Fruit fly (Drosophila melanogaster) whole organism, embryonic: Measurements from ENCODE around the gene f-cup.

Experiments
- Atf3 ChIP-seq: fragments of 200-800 bp; sonication (Bioruptor generic); optimal IDR thresholded peaks from 3 replicates; lab custom pipeline; 2016; ENCODE audit warnings: missing biosample characterization, missing genetic modification characterization
- Atf6 ChIP-seq: fragments of 200-800 bp; sonication (Bioruptor generic); IDR thresholded peaks from 2 replicates; pipeline ENCODE4 v1.3.6; 2022; ENCODE audit warnings: missing biosample characterization, missing genetic modification characterization
- CG10959 ChIP-seq: fragments of 200-800 bp; sonication (Bioruptor generic); IDR thresholded peaks from 2 replicates; pipeline ENCODE4 v1.3.6; 2022; ENCODE audit warnings: missing biosample characterization, missing genetic modification characterization
- CG12155 ChIP-seq: fragments of 200-800 bp; sonication (Bioruptor generic); optimal IDR thresholded peaks from 3 replicates; lab custom pipeline; 2016; ENCODE audit warnings: missing biosample characterization, missing genetic modification characterization
- CG16815 ChIP-seq: fragments of 200-800 bp; sonication (Bioruptor generic); optimal IDR thresholded peaks from 3 replicates; lab custom pipeline; 2017; ENCODE audit warnings: missing biosample characterization, mild to moderate bottlenecking, missing genetic modification characterization
- CG2116 ChIP-seq: fragments of 200-800 bp; sonication (Bioruptor generic); optimal IDR thresholded peaks from 3 replicates; lab custom pipeline; 2018; ENCODE audit warnings: missing biosample characterization, mild to moderate bottlenecking, missing genetic modification characterization
- CG2199 ChIP-seq: fragments of 200-800 bp; sonication (Bioruptor generic); IDR thresholded peaks from 3 replicates; pipeline ENCODE4 v1.3.6; 2022; ENCODE audit warnings: missing biosample characterization, missing genetic modification characterization
- CG2875 ChIP-seq: fragments of 200-800 bp; sonication (Bioruptor generic); optimal IDR thresholded peaks from 2 replicates; lab custom pipeline; 2017; ENCODE audit warnings: missing biosample characterization, mild to moderate bottlenecking, missing genetic modification characterization, missing genetic modification reagents
- CG3163 ChIP-seq: fragments of 200-800 bp; sonication (Bioruptor generic); optimal IDR thresholded peaks from 3 replicates; lab custom pipeline; 2016; ENCODE audit warnings: missing biosample characterization, missing genetic modification characterization
- CG6791 ChIP-seq: fragments of 200-800 bp; sonication (Bioruptor generic); IDR thresholded peaks from 3 replicates; pipeline ENCODE4 v1.3.6; 2022; ENCODE audit warnings: missing biosample characterization, missing genetic modification characterization; ENCODE audit not compliant: partially characterized antibody
- CG7786 ChIP-seq: fragments of 200-800 bp; sonication (Bioruptor generic); optimal IDR thresholded peaks from 2 replicates; lab custom pipeline; 2016; ENCODE audit warnings: missing biosample characterization, missing genetic modification characterization
- CG7839 ChIP-seq: fragments of 200-800 bp; sonication (Bioruptor generic); optimal IDR thresholded peaks from 3 replicates; lab custom pipeline; 2018; ENCODE audit warnings: missing biosample characterization, mild to moderate bottlenecking, missing genetic modification characterization, moderate library complexity
- CG9609 ChIP-seq: fragments of 200-800 bp; sonication (Bioruptor generic); optimal IDR thresholded peaks from 3 replicates; lab custom pipeline; 2016; ENCODE audit warnings: missing biosample characterization, missing genetic modification characterization
- CG9797 ChIP-seq: fragments of 200-800 bp; sonication (Bioruptor generic); optimal IDR thresholded peaks from 3 replicates; lab custom pipeline; 2018; ENCODE audit warnings: missing biosample characterization, mild to moderate bottlenecking, missing genetic modification characterization
- Chrac-16 ChIP-seq: fragments of 200-800 bp; sonication (Bioruptor generic); optimal IDR thresholded peaks from 3 replicates; lab custom pipeline; 2016; ENCODE audit warnings: missing biosample characterization, missing genetic modification characterization
- D19A ChIP-seq: fragments of 200-800 bp; optimal IDR thresholded peaks from 3 replicates; lab custom pipeline; 2019; ENCODE audit warnings: missing biosample characterization, mild to moderate bottlenecking, missing genetic modification characterization, moderate library complexity
- D19B ChIP-seq: fragments of 200-800 bp; sonication (Bioruptor generic); optimal IDR thresholded peaks from 2 replicates; lab custom pipeline; 2017; ENCODE audit warnings: missing biosample characterization, mild to moderate bottlenecking, missing genetic modification characterization
- HLH54F ChIP-seq: fragments of 200-800 bp; sonication (Bioruptor generic); optimal IDR thresholded peaks from 3 replicates; lab custom pipeline; 2016; ENCODE audit warnings: missing biosample characterization, missing genetic modification characterization
- Hr51 ChIP-seq, 2 experiments: fragments of 200-800 bp; sonication (Bioruptor generic); optimal IDR thresholded peaks; 2 replicates in 1 of 2; 3 replicates in 1 of 2; lab custom pipeline; 2016 to 2018; ENCODE audit warnings: missing biosample characterization in 2 of 2, missing genetic modification characterization in 2 of 2, mild to moderate bottlenecking in 1 of 2, moderate library complexity in 1 of 2
- Mad ChIP-seq: fragments of 200-800 bp; sonication (Bioruptor generic); optimal IDR thresholded peaks from 2 replicates; lab custom pipeline; 2016; ENCODE audit warnings: missing biosample characterization, missing genetic modification characterization
- Rfx ChIP-seq: fragments of 200-800 bp; sonication (Bioruptor generic); IDR thresholded peaks from 2 replicates; pipeline ENCODE4 v1.3.6; 2022; ENCODE audit warnings: missing biosample characterization, missing genetic modification characterization
- Sox102F ChIP-seq: fragments of 200-800 bp; sonication (Bioruptor generic); optimal IDR thresholded peaks from 2 replicates; lab custom pipeline; 2018; ENCODE audit warnings: missing biosample characterization, mild to moderate bottlenecking, missing genetic modification characterization, moderate library complexity
- TFAM ChIP-seq: fragments of 200-800 bp; sonication (Bioruptor generic); optimal IDR thresholded peaks from 2 replicates; lab custom pipeline; 2017; ENCODE audit warnings: missing biosample characterization, missing genetic modification characterization, inconsistent platforms
- Xbp1 ChIP-seq: fragments of 200-800 bp; sonication (Bioruptor generic); optimal IDR thresholded peaks from 3 replicates; lab custom pipeline; 2016; ENCODE audit warnings: missing biosample characterization, mild to moderate bottlenecking, missing genetic modification characterization
- az2 ChIP-seq: fragments of 200-800 bp; sonication (Bioruptor generic); optimal IDR thresholded peaks from 3 replicates; lab custom pipeline; 2016; ENCODE audit warnings: missing biosample characterization, missing genetic modification characterization
- crp ChIP-seq, 2 experiments: fragments of 200-800 bp; sonication (Bioruptor generic); optimal IDR thresholded peaks; 2 replicates in 1 of 2; 3 replicates in 1 of 2; lab custom pipeline; 2017; ENCODE audit warnings: missing biosample characterization in 2 of 2, missing genetic modification characterization in 2 of 2, mild to moderate bottlenecking in 1 of 2, moderate library complexity in 1 of 2
- dati ChIP-seq: fragments of 200-800 bp; sonication (Bioruptor generic); IDR thresholded peaks from 2 replicates; pipeline ENCODE4 v1.3.6; 2022; ENCODE audit warnings: missing biosample characterization, missing genetic modification characterization
- dpn ChIP-seq, 2 experiments: fragments of 200-800 bp; sonication (Bioruptor generic); optimal IDR thresholded peaks; 3 replicates each; lab custom pipeline; 2016; ENCODE audit warnings: missing biosample characterization in 2 of 2, missing genetic modification characterization in 2 of 2
- emc ChIP-seq: fragments of 200-800 bp; sonication (Bioruptor generic); optimal IDR thresholded peaks from 2 replicates; lab custom pipeline; 2016; ENCODE audit warnings: missing biosample characterization, missing genetic modification characterization
- ems ChIP-seq: fragments of 200-800 bp; sonication (Bioruptor generic); optimal IDR thresholded peaks from 3 replicates; lab custom pipeline; 2016; ENCODE audit warnings: missing biosample characterization, missing genetic modification characterization
- eyg ChIP-seq: fragments of 200-800 bp; sonication (Bioruptor generic); optimal IDR thresholded peaks from 3 replicates; lab custom pipeline; 2016; ENCODE audit warnings: missing biosample characterization, missing genetic modification characterization
- fd96Cb ChIP-seq: fragments of 200-800 bp; sonication (Bioruptor generic); optimal IDR thresholded peaks from 2 replicates; lab custom pipeline; 2018; ENCODE audit warnings: missing biosample characterization, mild to moderate bottlenecking, missing genetic modification characterization, moderate library complexity
- fu2 ChIP-seq: fragments of 200-800 bp; sonication (Bioruptor generic); optimal IDR thresholded peaks from 2 replicates; lab custom pipeline; 2016; ENCODE audit warnings: missing biosample characterization, missing genetic modification characterization
- gce ChIP-seq: fragments of 200-800 bp; sonication (Bioruptor generic); IDR thresholded peaks from 3 replicates; pipeline ENCODE4 v1.3.6; 2022; ENCODE audit warnings: missing biosample characterization, missing genetic modification characterization
- hkb ChIP-seq, 2 experiments: fragments of 200-800 bp in 1 of 2; fragments of >200 bp in 1 of 2; sonication (Bioruptor generic) in 1 of 2; IDR thresholded peaks in 1 of 2; optimal IDR thresholded peaks in 1 of 2; 2 replicates each; pipeline versions ENCODE4 v1.3.6 to Lab custom; 2017 to 2022; ENCODE audit warnings: missing biosample characterization in 1 of 2, missing genetic modification characterization in 1 of 2
- jumu ChIP-seq: fragments of 200-800 bp; sonication (Bioruptor generic); optimal IDR thresholded peaks from 3 replicates; lab custom pipeline; 2016; ENCODE audit warnings: missing biosample characterization, missing genetic modification characterization
- lilli ChIP-seq: fragments of 200-800 bp; sonication (Bioruptor generic); optimal IDR thresholded peaks from 3 replicates; lab custom pipeline; 2016; ENCODE audit warnings: missing biosample characterization, missing genetic modification characterization
- nmo ChIP-seq: fragments of 200-800 bp; sonication (Bioruptor generic); optimal IDR thresholded peaks from 2 replicates; lab custom pipeline; 2018; ENCODE audit warnings: missing biosample characterization, mild to moderate bottlenecking, missing genetic modification characterization, moderate library complexity
- nom ChIP-seq: fragments of 200-800 bp; sonication (Bioruptor generic); optimal IDR thresholded peaks from 2 replicates; lab custom pipeline; 2017; ENCODE audit warnings: missing biosample characterization, missing genetic modification characterization, mild to moderate bottlenecking, moderate library complexity, missing genetic modification reagents
- onecut ChIP-seq: fragments of 200-800 bp; sonication (Bioruptor generic); IDR thresholded peaks from 2 replicates; pipeline ENCODE4 v1.3.6; 2022; ENCODE audit warnings: missing biosample characterization, missing genetic modification characterization
- phol ChIP-seq: fragments of 200-800 bp; sonication (Bioruptor generic); optimal IDR thresholded peaks from 3 replicates; lab custom pipeline; 2018; ENCODE audit warnings: missing biosample characterization, mild to moderate bottlenecking, missing genetic modification characterization, moderate library complexity
- row ChIP-seq: fragments of 200-800 bp; sonication (Bioruptor generic); IDR thresholded peaks from 3 replicates; pipeline ENCODE4 v1.3.6; 2022; ENCODE audit warnings: missing biosample characterization, missing genetic modification characterization
- sens ChIP-seq: fragments of 200-800 bp; sonication (Bioruptor generic); peaks from one replicate; lab custom pipeline; 2016; ENCODE audit warnings: missing biosample characterization, missing genetic modification characterization
- sqz ChIP-seq: fragments of 200-800 bp; sonication (Bioruptor generic); optimal IDR thresholded peaks from 3 replicates; lab custom pipeline; 2018; ENCODE audit warnings: missing biosample characterization, mild to moderate bottlenecking, missing genetic modification characterization
- ssp ChIP-seq: fragments of 200-800 bp; sonication (Bioruptor generic); IDR thresholded peaks from 2 replicates; pipeline ENCODE4 v1.3.6; 2022; ENCODE audit warnings: missing biosample characterization, missing genetic modification characterization
- tgo ChIP-seq: fragments of 200-800 bp; sonication (Bioruptor generic); IDR thresholded peaks from 3 replicates; pipeline ENCODE4 v1.3.6; 2022; ENCODE audit warnings: missing biosample characterization, missing genetic modification characterization
- tx ChIP-seq: fragments of 200-800 bp; sonication (Bioruptor generic); optimal IDR thresholded peaks from 2 replicates; lab custom pipeline; 2016; ENCODE audit warnings: missing biosample characterization, missing genetic modification characterization
- zfh1 ChIP-seq: fragments of 200-800 bp; sonication (Bioruptor generic); IDR thresholded peaks from 3 replicates; pipeline ENCODE4 v1.3.6; 2022; ENCODE audit warnings: missing biosample characterization, missing genetic modification characterization

f-cup gene

dm6 chr3R:13676137-13677086 is 24.2 kb downstream of the f-cup start, which contains the start of the genes Lkb1 and CG9588 (continued):
- TF ChIP-seq az2 (GFP tag; lab: Kevin White, UChicago) = peak; percentile 36
- TF ChIP-seq Rfx (GFP tag; lab: Robert Waterston, UW) = peak; percentile 85
- TF ChIP-seq nom (GFP tag; lab: Kevin White, UChicago) = peak; percentile 40
- peak; percentile 43 for TF ChIP-seq nmo (GFP tag; lab: Kevin White, UChicago)
- TF ChIP-seq Hr51 (GFP tag; optimal IDR thresholded peaks at IDR 0.05; lab: Kevin White, UChicago) = no peak
- TF ChIP-seq CG10959 (GFP tag; lab: Robert Waterston, UW) = peak; percentile 70
- TF ChIP-seq CG6791 (GFP tag; lab: Robert Waterston, UW) = peak; percentile 52; the same call in 2 of the 3 replicates
- no peak for TF ChIP-seq gce (GFP tag; lab: Robert Waterston, UW)
- peak; percentile 39 for TF ChIP-seq Atf3 (GFP tag; lab: Kevin White, UChicago)
- peak; percentile 16 for TF ChIP-seq phol (tag; lab: Kevin White, UChicago)
- peak; percentile 17 for TF ChIP-seq fu2 (GFP tag; lab: Kevin White, UChicago)
- peak; percentile 70 for TF ChIP-seq CG7786 (GFP tag; lab: Kevin White, UChicago)
- no peak for TF ChIP-seq onecut (GFP tag; lab: Robert Waterston, UW)
- TF ChIP-seq Chrac-16 (GFP tag; lab: Kevin White, UChicago) = peak; percentile 51
- TF ChIP-seq sqz (GFP tag; lab: Kevin White, UChicago) = peak; percentile 78
- TF ChIP-seq crp (GFP tag; optimal IDR thresholded peaks at IDR 0.05; lab: Kevin White, UChicago) = no peak
- TF ChIP-seq CG16815 (GFP tag; lab: Kevin White, UChicago) = peak; percentile 57
- peak; percentile 79 for TF ChIP-seq CG9797
- peak; percentile 66 for TF ChIP-seq CG9609 (GFP tag; lab: Kevin White, UChicago)
- peak; percentile 41 to 60 for TF ChIP-seq dpn (GFP tag; optimal IDR thresholded peaks at IDR 0.05; lab: Kevin White, UChicago)
- TF ChIP-seq emc (GFP tag; lab: Kevin White, UChicago) = peak; percentile 45
- TF ChIP-seq HLH54F = peak; percentile 68
- peak; percentile 20; the same call in 1 of the 2 replicates for TF ChIP-seq dati
- peak; percentile 66 for TF ChIP-seq Xbp1
- no peak for TF ChIP-seq CG2199 (GFP tag; lab: Robert Waterston, UW)
- TF ChIP-seq sens = peak; percentile 89
- TF ChIP-seq jumu (GFP tag; lab: Kevin White, UChicago) = peak; percentile 52
- TF ChIP-seq fd96Cb (tag; lab: Kevin White, UChicago) = peak; percentile 61
- no peak for TF ChIP-seq CG3163 (GFP tag; lab: Kevin White, UChicago)
- TF ChIP-seq ssp (GFP tag; lab: Robert Waterston, UW) = peak; percentile 67
- TF ChIP-seq CG7839 (tag; lab: Kevin White, UChicago) = peak; percentile 39
- peak; percentile 1 for TF ChIP-seq tx
- TF ChIP-seq TFAM (GFP tag; lab: Kevin White, UChicago) = no peak
- TF ChIP-seq row (GFP tag; lab: Robert Waterston, UW) = peak; percentile 81
- peak; percentile 71 for TF ChIP-seq lilli (GFP tag; lab: Kevin White, UChicago)
- peak; percentile 55 for TF ChIP-seq D19B (GFP tag; lab: Kevin White, UChicago)
- peak; percentile 31 for TF ChIP-seq ems (GFP tag; lab: Kevin White, UChicago)
- TF ChIP-seq hkb (optimal IDR thresholded peaks at IDR 0.05; lab: Kevin White, UChicago) = no peak
- peak; percentile 78 for TF ChIP-seq hkb (GFP tag; IDR thresholded peaks at IDR 0.05; lab: Robert Waterston, UW)
- TF ChIP-seq zfh1 = peak; percentile 88
- TF ChIP-seq D19A (tag; lab: Kevin White, UChicago) = peak; percentile 71
- TF ChIP-seq CG12155 (GFP tag; lab: Kevin White, UChicago) = peak; percentile 2
- no peak for TF ChIP-seq eyg
- TF ChIP-seq tgo (GFP tag; lab: Robert Waterston, UW) = peak; percentile 76
- peak; percentile 41 for TF ChIP-seq CG2116 (GFP tag; lab: Kevin White, UChicago)
- peak; percentile 71 for TF ChIP-seq Atf6 (GFP tag; lab: Robert Waterston, UW)
- TF ChIP-seq Mad (GFP tag; lab: Kevin White, UChicago) = peak; percentile 2
- peak; percentile 25 for TF ChIP-seq CG2875 (GFP tag; lab: Kevin White, UChicago)
- peak; percentile 59 for TF ChIP-seq Sox102F (GFP tag; lab: Kevin White, UChicago)
